Fruit fly (Drosophila melanogaster): Measurements from ENCODE around the gene Bre1.

Bre1 gene

DNA sequence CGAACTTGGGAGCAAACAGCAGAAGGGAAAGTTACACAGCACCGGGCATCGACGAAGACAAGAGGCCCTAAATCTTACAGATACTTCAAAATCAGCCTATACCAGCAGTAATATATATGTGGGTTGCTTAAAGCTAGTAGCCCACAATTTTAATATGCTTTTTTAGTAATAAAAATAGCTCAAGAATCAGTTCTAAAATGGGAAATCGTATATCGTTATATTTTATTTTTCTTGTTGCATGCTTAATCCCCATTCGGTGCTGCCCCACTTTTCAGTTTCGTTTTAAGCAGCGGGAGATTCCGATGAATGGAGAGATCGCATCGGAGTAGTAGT lies 14.1 kb upstream of the Bre1 start (continued):
- TF ChIP-seq CG10979 (tag; optimal IDR thresholded peaks at IDR 0.05) (peak; percentile 1), CG11398 (GFP tag; optimal IDR thresholded peaks at IDR 0.05) (no peak), CG13296 (GFP tag; optimal IDR thresholded peaks at IDR 0.05) (peak; percentile 4), CG17359 (tag; optimal IDR thresholded peaks at IDR 0.05) (peak; percentile 41), psq (GFP tag; optimal IDR thresholded peaks at IDR 0.05) (no peak), pho (GFP tag; optimal IDR thresholded peaks at IDR 0.05) (no peak), ind (GFP tag; optimal IDR thresholded peaks at IDR 0.05) (peak; percentile 22), CG6689 (GFP tag; IDR thresholded peaks at IDR 0.05) (peak; percentile 26; the same call in 1 of the 2 replicates), CG4424 (GFP tag; optimal IDR thresholded peaks at IDR 0.05) (no peak), Neu2 (GFP tag; optimal IDR thresholded peaks at IDR 0.05; ENCODE audit: borderline replicate concordance) (no peak), sd (tag; optimal IDR thresholded peaks at IDR 0.05) (no peak), Ada2b (GFP tag; IDR thresholded peaks at IDR 0.05) (peak; percentile 36; the same call in 1 of the 2 replicates), ATbp (GFP tag; optimal IDR thresholded peaks at IDR 0.05) (peak; percentile 26), Blimp-1 (GFP tag; optimal IDR thresholded peaks at IDR 0.05) (peak; percentile 47), YL-1 (GFP tag; optimal IDR thresholded peaks at IDR 0.05) (no peak), CG11723 (GFP tag; optimal IDR thresholded peaks at IDR 0.05) (no peak), CG13424 (tag; optimal IDR thresholded peaks at IDR 0.05) (peak; percentile 6), CG15514 (GFP tag; optimal IDR thresholded peaks at IDR 0.05) (no peak), hth (optimal IDR thresholded peaks at IDR 0.05) (no peak), dmrt99B (tag; optimal IDR thresholded peaks at IDR 0.05) (peak; percentile 53), CG10209 (GFP tag; optimal IDR thresholded peaks at IDR 0.05) (peak; percentile 12), Gug (GFP tag; IDR thresholded peaks at IDR 0.05) (peak; percentile 13; the same call in 1 of the 4 replicates), zfh2 (GFP tag; optimal IDR thresholded peaks at IDR 0.05) (peak; percentile 42), tup (GFP tag; optimal IDR thresholded peaks at IDR 0.05) (no peak), Taf1 (GFP tag; IDR thresholded peaks at IDR 0.05) (no peak), klu (GFP tag; IDR thresholded peaks at IDR 0.05) (0 out of 2 replicates have a peak, but pooled peaks have one; percentile 31), dysf (GFP tag; IDR thresholded peaks at IDR 0.05) (peak; percentile 57; the same call in 2 of the 3 replicates), Optix (GFP tag; IDR thresholded peaks at IDR 0.05) (no peak), CG7928 (GFP tag; optimal IDR thresholded peaks at IDR 0.05) (no peak), gro (GFP tag; optimal IDR thresholded peaks at IDR 0.05) (no peak), Dip3 (GFP tag; optimal IDR thresholded peaks at IDR 0.05) (peak; percentile 34), NFAT (GFP tag; IDR thresholded peaks at IDR 0.05) (0 out of 2 replicates have a peak, but pooled peaks have one; percentile 10), nmo (GFP tag; optimal IDR thresholded peaks at IDR 0.05) (peak; percentile 40), vfl (GFP tag; optimal IDR thresholded peaks at IDR 0.05) (no peak), bab2 (GFP tag; optimal IDR thresholded peaks at IDR 0.05) (no peak), Hmr (GFP tag; optimal IDR thresholded peaks at IDR 0.05) (peak; percentile 57), zfh1 (GFP tag; IDR thresholded peaks at IDR 0.05) (0 out of 3 replicates have a peak, but pooled peaks have one; percentile 29), CG5953 (GFP tag; IDR thresholded peaks at IDR 0.05) (peak; percentile 30; the same call in 1 of the 2 replicates), kay (GFP tag; optimal IDR thresholded peaks at IDR 0.05) (no peak), slbo (GFP tag; IDR thresholded peaks at IDR 0.05) (0 out of 2 replicates have a peak, but pooled peaks have one; percentile 18), CG2199 (GFP tag; IDR thresholded peaks at IDR 0.05) (no peak), slou (GFP tag; optimal IDR thresholded peaks at IDR 0.05) (no peak), CG4404 (GFP tag; IDR thresholded peaks at IDR 0.05) (0 out of 2 replicates have a peak, but pooled peaks have one; percentile 10), Sox102F (GFP tag; optimal IDR thresholded peaks at IDR 0.05) (peak; percentile 14), lmd (GFP tag; IDR thresholded peaks at IDR 0.05) (no peak), PHDP (tag; optimal IDR thresholded peaks at IDR 0.05) (peak; percentile 32), CG6254 (GFP tag; optimal IDR thresholded peaks at IDR 0.05) (no peak), row (GFP tag; IDR thresholded peaks at IDR 0.05) (peak; percentile 61), Nf-YC (tag; optimal IDR thresholded peaks at IDR 0.05) (no peak), Bdp1 (GFP tag; optimal IDR thresholded peaks at IDR 0.05) (no peak), CG9817 (tag; optimal IDR thresholded peaks at IDR 0.05) (peak; percentile 39)

Measured in whole organism, embryonic.